Worm (Caenorhabditis elegans): ENCODE results near the gene nas-12.

DNA sequence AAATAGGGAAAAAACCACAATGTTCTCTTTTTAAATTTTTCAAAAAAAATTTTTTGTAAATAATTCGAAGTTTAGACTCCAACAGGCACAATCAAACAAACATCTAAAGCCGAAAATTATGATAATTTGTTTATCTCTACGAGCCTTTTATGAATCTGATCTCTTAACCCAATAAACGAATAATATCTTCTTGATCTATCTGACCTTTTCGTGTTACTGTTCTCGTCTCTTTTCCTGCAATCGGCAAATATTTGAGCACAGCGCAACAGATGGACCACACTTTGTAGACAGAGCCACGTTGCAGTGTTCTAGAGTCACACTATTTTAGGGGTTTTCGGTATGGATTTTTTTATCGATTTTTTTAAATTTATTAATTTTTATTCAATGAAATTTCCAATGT, 27.9 kb downstream of the nas-12 start:
- TF ChIP-seq mab-5 (tag; optimal IDR thresholded peaks at IDR 0.05), result no peak
- no peak for TF ChIP-seq snpc-4 (tag; optimal IDR thresholded peaks at IDR 0.05)
- TF ChIP-seq nhr-77 (tag; optimal IDR thresholded peaks at IDR 0.05), result no peak
- no peak for TF ChIP-seq blmp-1 (tag; optimal IDR thresholded peaks at IDR 0.05; ENCODE audit: insufficient read depth)
- TF ChIP-seq lsy-2 (tag; optimal IDR thresholded peaks at IDR 0.05), result no peak
- TF ChIP-seq aly-2 (tag; optimal IDR thresholded peaks at IDR 0.05), result no peak
- no peak for TF ChIP-seq ztf-11 (tag; optimal IDR thresholded peaks at IDR 0.05)
- TF ChIP-seq egl-27 (tag; optimal IDR thresholded peaks at IDR 0.05), result no peak
- TF ChIP-seq ceh-16 (tag; optimal IDR thresholded peaks at IDR 0.05), result no peak
- no peak for TF ChIP-seq R02D3.7 (tag; optimal IDR thresholded peaks at IDR 0.05)
- no peak for TF ChIP-seq ama-1 (optimal IDR thresholded peaks at IDR 0.05)
- TF ChIP-seq nhr-6 (tag; optimal IDR thresholded peaks at IDR 0.05), result no peak
- TF ChIP-seq nhr-25 (tag; optimal IDR thresholded peaks at IDR 0.05), result no peak
- TF ChIP-seq lin-11 (tag; optimal IDR thresholded peaks at IDR 0.05), result no peak

Measured in whole organism, L2 larva.